Worm (Caenorhabditis elegans) whole organism, dauer: ENCODE measurements around the gene F13H8.8.

Experiments
- unc-62 ChIP-seq: sonication (generic microtip); optimal IDR thresholded peaks from 2 replicates; lab custom pipeline; 2017; ENCODE audit warnings: missing biosample characterization, missing genetic modification reagents, missing genetic modification characterization

The F13H8.8 gene

DNA sequence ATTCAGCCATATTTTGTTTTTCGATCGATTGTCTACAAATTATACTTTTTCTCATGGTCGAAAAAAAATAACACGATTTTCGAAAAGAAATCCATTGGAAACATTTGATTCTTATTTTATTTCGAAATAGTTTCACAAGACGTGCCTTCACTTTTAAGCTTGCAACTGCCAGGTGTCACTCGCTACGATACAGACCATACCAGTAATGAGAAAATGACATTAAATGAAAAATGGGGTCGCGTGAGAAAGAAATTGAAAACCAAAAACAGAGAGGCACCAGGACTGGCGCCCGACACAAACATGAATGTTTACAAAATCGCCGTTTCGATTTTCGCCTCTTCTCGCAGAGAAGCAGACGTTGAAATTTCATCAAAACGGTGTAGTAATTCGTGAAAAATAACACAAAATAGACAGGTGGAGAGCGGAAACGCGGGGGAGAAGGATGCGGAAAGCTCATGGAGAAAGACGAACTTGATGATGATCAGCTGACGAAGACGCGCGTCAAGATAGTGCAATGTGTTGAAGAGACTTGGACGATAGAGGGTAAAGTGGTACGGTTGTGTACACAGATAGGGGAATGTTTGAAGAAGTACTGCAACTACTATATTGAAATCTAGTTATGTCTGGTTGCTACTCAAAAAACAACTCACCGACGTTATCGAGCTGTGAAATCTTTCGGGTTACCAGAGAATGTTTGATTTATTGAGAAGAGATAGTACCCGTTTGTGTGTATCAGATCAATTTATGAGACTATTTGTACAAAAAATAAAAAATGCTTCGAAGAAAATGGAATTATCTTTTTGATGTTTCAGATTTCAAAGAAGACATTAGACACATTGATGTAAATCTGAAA lies 31.6 kb downstream of the F13H8.8 start:
- no peak for TF ChIP-seq unc-62 (GFP tag; lab: Kevin White, UChicago)

DNA sequence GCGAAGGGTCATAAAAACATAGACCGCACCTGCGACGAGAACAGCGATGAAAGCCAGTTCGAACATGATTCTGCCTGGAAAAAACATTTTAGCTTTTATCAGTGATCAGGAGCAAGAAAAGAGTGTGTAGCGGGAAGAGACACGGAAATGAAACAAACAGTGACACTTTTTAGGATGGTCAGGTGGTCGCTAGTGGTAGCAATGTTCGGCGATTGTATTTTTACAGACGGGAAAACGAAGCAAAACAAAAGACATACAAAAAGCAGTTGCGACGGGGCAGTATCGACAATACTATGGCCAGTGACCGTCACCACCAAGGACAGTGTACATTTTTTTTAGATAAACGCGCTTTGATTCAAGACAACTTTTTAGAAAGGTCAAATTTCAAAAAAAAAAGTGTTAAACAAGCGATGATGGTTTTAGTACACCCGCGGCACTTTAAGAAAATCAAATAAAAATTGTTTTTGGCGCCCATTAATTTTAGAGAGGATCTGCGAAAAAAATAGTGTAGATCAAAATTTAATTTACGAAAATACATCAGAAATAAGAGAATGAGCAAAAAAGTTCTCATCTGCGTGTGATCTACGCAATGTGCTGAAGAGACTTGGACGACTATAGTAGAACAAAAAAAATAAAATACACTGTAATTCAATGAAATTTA lies 32.3 kb downstream of the F13H8.8 start, which contains the start of gene T24H7.9:
Gene T24H7.9 (minus strand): TSS at position 74 of the 661 bp plus-strand sequence.
- no peak for TF ChIP-seq unc-62 (GFP tag; lab: Kevin White, UChicago)

DNA sequence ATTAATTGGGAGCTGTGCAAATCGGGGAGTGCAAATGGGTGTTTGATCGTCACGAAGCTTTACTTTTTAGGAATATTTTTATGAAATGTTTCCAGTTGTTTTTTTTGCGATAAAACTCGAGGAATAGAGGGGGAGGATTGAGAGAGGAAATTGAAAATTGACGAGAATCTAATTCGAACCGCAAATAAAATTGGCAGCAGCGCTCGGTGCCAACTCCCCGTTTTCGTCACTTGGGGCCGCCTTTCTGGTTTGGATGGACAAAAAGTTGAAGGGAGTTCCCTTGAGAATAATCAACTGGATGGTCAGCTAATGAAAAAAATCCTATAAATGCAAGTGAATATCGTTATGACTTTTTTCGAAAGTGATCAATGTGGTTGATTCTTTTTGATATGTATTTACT lies 37.8 kb downstream of the F13H8.8 start:
- TF ChIP-seq unc-62 (GFP tag; lab: Kevin White, UChicago) = no peak

DNA sequence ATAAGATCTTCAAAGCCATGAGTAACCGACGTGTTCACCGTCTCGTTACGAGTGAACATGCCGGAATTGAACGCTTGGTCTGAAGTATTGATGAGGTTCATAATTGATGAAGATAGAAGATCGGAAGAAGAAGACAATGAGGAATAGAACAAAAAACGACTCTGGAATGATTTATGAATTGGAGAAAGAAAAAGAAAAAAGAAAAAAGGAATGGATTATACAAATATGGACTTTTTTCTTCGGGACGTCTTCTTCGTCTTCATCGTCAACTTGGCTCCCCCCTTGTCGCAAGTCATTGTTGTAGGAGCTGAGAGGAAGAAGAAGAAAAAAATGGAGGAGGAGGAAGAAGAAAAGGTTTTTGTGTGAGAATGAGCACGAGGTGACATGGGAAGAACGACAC lies 40.9 kb downstream of the F13H8.8 start, which contains the start of gene srsy-2:
Gene srsy-2 (minus strand): TSS at position 101 of the 400 bp plus-strand sequence.
- no peak for TF ChIP-seq unc-62 (GFP tag; lab: Kevin White, UChicago)

DNA sequence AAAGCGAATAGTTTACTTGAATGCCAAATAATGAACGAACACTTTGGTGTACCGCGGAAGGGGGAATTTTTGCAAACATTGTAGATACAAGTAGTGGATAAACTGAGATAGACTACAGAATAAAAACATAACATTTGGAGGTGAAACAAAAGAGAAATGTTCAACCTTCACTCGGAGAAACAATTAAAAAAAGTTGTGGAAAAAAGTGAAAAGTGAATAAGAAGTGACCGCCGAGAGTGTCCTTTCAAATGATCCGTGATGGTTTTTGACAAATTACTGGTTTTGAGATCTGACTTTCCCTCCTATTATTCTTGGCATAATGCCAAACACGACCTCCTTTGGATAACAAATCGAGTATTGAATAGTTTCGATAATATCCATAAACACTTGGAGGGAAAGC lies 44.1 kb downstream of the F13H8.8 start:
- TF ChIP-seq unc-62 (GFP tag; lab: Kevin White, UChicago) = no peak

DNA sequence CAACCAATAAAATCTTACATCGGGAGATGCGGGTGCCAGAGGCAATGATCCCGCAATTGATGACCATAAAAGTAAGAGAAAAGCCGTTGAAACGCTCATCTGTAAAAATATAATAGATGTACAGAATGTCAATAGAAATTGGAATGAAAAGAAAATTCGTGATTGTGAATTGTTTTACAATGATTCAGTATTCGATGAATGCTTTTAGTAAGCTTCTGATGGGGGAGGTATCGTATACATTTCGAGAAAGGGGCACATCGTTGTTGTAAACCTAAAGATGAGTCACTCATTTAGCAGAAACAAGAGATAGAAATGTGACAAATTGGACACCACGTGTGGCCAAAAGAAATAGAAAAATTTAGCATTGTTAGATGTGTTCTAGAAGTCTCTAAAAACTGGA lies 45.3 kb downstream of the F13H8.8 start, which contains the start of gene C30B5.6:
Gene C30B5.6 (minus strand): TSS at position 101 of the 400 bp plus-strand sequence.
- TF ChIP-seq unc-62 (GFP tag; lab: Kevin White, UChicago) = no peak

DNA sequence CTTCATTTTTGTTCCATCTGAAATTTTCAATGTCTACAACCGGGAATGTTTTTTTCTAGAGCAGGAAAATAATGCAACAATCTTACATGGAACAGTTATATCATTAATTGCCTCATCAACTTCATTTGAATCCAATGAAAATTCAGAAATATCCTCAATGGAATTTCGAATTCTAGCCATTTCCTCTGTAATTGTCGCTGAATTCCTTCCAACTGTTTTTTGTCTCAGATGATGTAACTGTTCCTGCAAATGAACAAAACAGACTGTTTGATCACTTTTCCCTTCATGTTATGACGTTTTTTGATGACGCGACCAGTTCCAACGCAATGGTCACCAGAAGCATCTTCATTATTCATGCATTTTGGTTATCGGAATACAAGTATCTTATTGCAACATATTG lies 46.4 kb downstream of the F13H8.8 start:
- no peak for TF ChIP-seq unc-62 (GFP tag; lab: Kevin White, UChicago)

DNA sequence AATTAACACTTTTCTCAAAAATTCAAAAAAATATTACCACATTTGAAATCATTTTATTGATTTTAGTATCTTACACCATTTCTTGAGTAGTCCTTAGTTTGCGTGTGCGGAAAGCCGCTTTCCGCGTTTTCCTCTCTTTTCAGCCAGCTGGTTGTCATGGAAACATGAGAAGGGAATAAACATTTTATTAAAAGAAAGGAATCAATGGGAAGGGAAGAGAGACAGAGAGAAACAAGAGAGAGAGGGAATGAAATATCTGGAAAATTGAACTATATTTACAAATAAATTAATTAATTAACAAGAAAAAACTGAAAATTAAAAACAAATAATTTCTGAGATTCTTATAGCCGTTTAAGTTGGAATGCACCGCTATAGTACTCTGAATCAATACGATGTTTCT lies 48.5 kb downstream of the F13H8.8 start, which contains the start of gene mks-2:
Gene mks-2 (minus strand): TSS at position 101 of the 400 bp plus-strand sequence.
- TF ChIP-seq unc-62 (GFP tag; lab: Kevin White, UChicago) = no peak
